Worm (Caenorhabditis elegans): ENCODE results near the gene Y82E9BL.18.
"Not testable (repeated sequence)": the region's sequence is repeated elsewhere in the genome, so short reads cannot be mapped to it uniquely, and the experiment has no call there.

Y82E9BL.18 gene

DNA sequence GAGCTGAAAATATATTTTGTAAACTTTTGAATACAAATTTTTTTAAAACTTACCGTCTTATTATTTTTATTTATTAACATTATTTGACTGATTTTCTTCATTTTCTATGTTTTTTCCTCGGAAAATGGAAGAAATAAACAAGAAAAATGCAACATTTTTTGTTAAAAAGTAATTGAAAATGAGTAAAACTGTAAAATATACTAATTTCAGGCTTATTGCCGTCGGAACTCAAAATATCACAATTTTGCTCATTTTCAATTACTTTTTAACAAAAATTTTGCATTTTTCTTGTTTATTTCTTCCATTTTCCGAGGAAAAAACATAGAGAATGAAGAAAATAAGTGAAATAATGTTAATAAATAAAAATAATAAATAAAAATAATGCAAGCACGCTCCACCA, 48.9 kb downstream of the Y82E9BL.18 start, which contains the start of gene Y82E9BR.10:
Gene Y82E9BR.10, minus strand, starts transcription at position 101 of the 400 bp plus-strand sequence.
- not testable (repeated sequence) for TF ChIP-seq lsy-12, ZK546.5, lin-39 (tag; optimal IDR thresholded peaks at IDR 0.05)

DNA sequence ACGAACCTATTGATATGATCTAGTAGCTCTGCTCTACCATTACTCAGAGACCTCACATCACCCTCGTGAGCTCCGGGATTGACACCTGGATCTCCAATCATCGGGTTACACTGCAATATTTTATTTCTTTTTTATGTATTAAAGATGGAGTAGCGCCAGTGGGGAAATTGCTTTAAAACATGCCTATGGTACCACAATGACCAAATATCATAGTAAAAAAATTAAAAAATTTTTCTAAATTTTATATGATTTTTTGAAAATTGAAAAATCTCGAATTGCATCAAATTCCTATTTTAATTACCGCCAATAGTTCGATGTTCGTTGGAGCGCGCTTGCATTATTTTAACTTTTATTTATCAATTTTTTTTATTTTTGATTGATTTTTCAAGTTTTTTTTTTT, 51.3 kb downstream of the Y82E9BL.18 start, which contains the start of gene pals-40:
Gene pals-40, minus strand, starts transcription at position 101 of the 400 bp plus-strand sequence.
- not testable (repeated sequence) for TF ChIP-seq ceh-16, zag-1, ceh-9 (tag; optimal IDR thresholded peaks at IDR 0.05)
